Fruit fly (Drosophila melanogaster): Measurements from ENCODE around the gene CG43102.

Gene CG43102

dm6 chr3R:17810951-17811706, 16.8 kb upstream of the CG43102 start, which contains the start of the genes Alg1 and tinc (continued):
- TF ChIP-seq Hey (tag; optimal IDR thresholded peaks at IDR 0.05) (no peak), klu (GFP tag; IDR thresholded peaks at IDR 0.05) (no peak), nau (GFP tag; optimal IDR thresholded peaks at IDR 0.05) (no peak), dysf (GFP tag; IDR thresholded peaks at IDR 0.05) (peak; percentile 61; the same call in 2 of the 3 replicates), gt (GFP tag; IDR thresholded peaks at IDR 0.05) (no peak), CG1603 (tag; optimal IDR thresholded peaks at IDR 0.05) (peak; percentile 60), sima (GFP tag; optimal IDR thresholded peaks at IDR 0.05) (no peak), otp (GFP tag; IDR thresholded peaks at IDR 0.05) (no peak), caup (GFP tag; optimal IDR thresholded peaks at IDR 0.05; ENCODE audit: severe bottlenecking) (no peak), Antp (GFP tag; optimal IDR thresholded peaks at IDR 0.05) (no peak), run (tag; optimal IDR thresholded peaks at IDR 0.05) (peak; percentile 37), bsh (GFP tag; optimal IDR thresholded peaks at IDR 0.05) (peak in 1 of 2 experiments; percentile 68), Ets97D (GFP tag; optimal IDR thresholded peaks at IDR 0.05) (peak; percentile 77), CG11723 (GFP tag; optimal IDR thresholded peaks at IDR 0.05) (peak; percentile 14), eve (GFP tag; optimal IDR thresholded peaks at IDR 0.05) (no peak), CG17612 (GFP tag; IDR thresholded peaks at IDR 0.05) (no peak), CG10147 (GFP tag; optimal IDR thresholded peaks at IDR 0.05) (peak; percentile 81), ranshi (GFP tag; IDR thresholded peaks at IDR 0.05) (0 out of 2 replicates have a peak, but pooled peaks have one; percentile 26), CG1792 (GFP tag; optimal IDR thresholded peaks at IDR 0.05) (no peak), CG3065 (GFP tag; optimal IDR thresholded peaks at IDR 0.05) (no peak), Rx (GFP tag; IDR thresholded peaks at IDR 0.05) (no peak), CG14014 (GFP tag; IDR thresholded peaks at IDR 0.05) (0 out of 2 replicates have a peak, but pooled peaks have one; percentile 40), C15 (GFP tag; IDR thresholded peaks at IDR 0.05) (no peak), zfh2 (GFP tag; optimal IDR thresholded peaks at IDR 0.05) (peak; percentile 24), CG6254 (GFP tag; optimal IDR thresholded peaks at IDR 0.05) (no peak), CG17568 (GFP tag; optimal IDR thresholded peaks at IDR 0.05) (peak; percentile 97), onecut (GFP tag; IDR thresholded peaks at IDR 0.05) (0 out of 2 replicates have a peak, but pooled peaks have one; percentile 15), Hr51 (GFP tag; optimal IDR thresholded peaks at IDR 0.05) (peak in 1 of 2 experiments; percentile 79), Mrtf (GFP tag; IDR thresholded peaks at IDR 0.05) (no peak), peb (GFP tag; IDR thresholded peaks at IDR 0.05) (no peak), Hmr (GFP tag; optimal IDR thresholded peaks at IDR 0.05) (peak; percentile 76), CG2875 (GFP tag; optimal IDR thresholded peaks at IDR 0.05) (no peak), CG1529 (GFP tag; optimal IDR thresholded peaks at IDR 0.05) (no peak), pfk (GFP tag; optimal IDR thresholded peaks at IDR 0.05) (no peak), CG18599 (GFP tag; optimal IDR thresholded peaks at IDR 0.05) (peak; percentile 76), CG10979 (tag; optimal IDR thresholded peaks at IDR 0.05) (peak; percentile 68), CG15514 (GFP tag; optimal IDR thresholded peaks at IDR 0.05) (peak; percentile 60), al (GFP tag; IDR thresholded peaks at IDR 0.05) (peak; percentile 41), so (GFP tag; IDR thresholded peaks at IDR 0.05) (no peak), Lhr (GFP tag; optimal IDR thresholded peaks at IDR 0.05) (peak; percentile 36), lbe (GFP tag; optimal IDR thresholded peaks at IDR 0.05) (no peak), CG13424 (tag; optimal IDR thresholded peaks at IDR 0.05) (peak; percentile 87), Rfx (GFP tag; IDR thresholded peaks at IDR 0.05) (peak; percentile 58), nerfin-1 (tag; optimal IDR thresholded peaks at IDR 0.05) (no peak), CG15073 (GFP tag; optimal IDR thresholded peaks at IDR 0.05) (no peak), danr (GFP tag; IDR thresholded peaks at IDR 0.05) (no peak), dpn (GFP tag; optimal IDR thresholded peaks at IDR 0.05) (peak; percentile 46 to 72), GATAe (GFP tag; conservative IDR thresholded peaks at IDR 0.05) (no peak), Bgb (GFP tag; IDR thresholded peaks at IDR 0.05; ENCODE audit: partially characterized antibody) (peak; percentile 50)

Data from whole organism, embryonic.